Worm (Caenorhabditis elegans) whole organism, L3 larva: ENCODE data around the gene ZK669.3.
A peak's percentile ranks its signal among the peaks of the same experiment; 100 is the strongest.

ENCODE experiments used
- R02D3.7 ChIP-seq: fragments of 150-350 bp; optimal IDR thresholded peaks from 2 replicates; lab custom pipeline; 2014; ENCODE audit warnings: missing biosample characterization, missing genetic modification characterization
- aly-2 ChIP-seq: fragments of 150-350 bp; optimal IDR thresholded peaks from 2 replicates; lab custom pipeline; 2014; ENCODE audit warnings: missing biosample characterization, missing genetic modification characterization
- ama-1 ChIP-seq: fragments of 150-350 bp; optimal IDR thresholded peaks from 2 replicates; lab custom pipeline; 2018
- ceh-16 ChIP-seq: sonication (generic microtip); optimal IDR thresholded peaks from 2 replicates; lab custom pipeline; 2017; ENCODE audit warnings: missing biosample characterization, missing genetic modification characterization
- ceh-28 ChIP-seq: fragments of 150-350 bp; optimal IDR thresholded peaks from 2 replicates; lab custom pipeline; 2014; ENCODE audit warnings: missing biosample characterization, missing genetic modification reagents, missing genetic modification characterization
- ceh-82 ChIP-seq: fragments of 150-350 bp; optimal IDR thresholded peaks from 2 replicates; lab custom pipeline; 2014; ENCODE audit warnings: missing biosample characterization, missing genetic modification characterization
- daf-12 ChIP-seq: fragments of 150-350 bp; optimal IDR thresholded peaks from 2 replicates; lab custom pipeline; 2014; ENCODE audit warnings: missing biosample characterization, missing genetic modification reagents, missing genetic modification characterization
- egl-27 ChIP-seq: sonication (generic microtip); optimal IDR thresholded peaks from 4 replicates; lab custom pipeline; 2017; ENCODE audit warnings: missing biosample characterization, missing genetic modification reagents, missing genetic modification characterization
- egl-5 ChIP-seq: fragments of 150-350 bp; optimal IDR thresholded peaks from 2 replicates; lab custom pipeline; 2017; ENCODE audit warnings: missing biosample characterization, missing genetic modification reagents, missing genetic modification characterization, inconsistent platforms
- elt-1 ChIP-seq: fragments of 150-350 bp; optimal IDR thresholded peaks from 2 replicates; lab custom pipeline; 2014; ENCODE audit warnings: missing biosample characterization, missing genetic modification characterization
- elt-2 ChIP-seq: sonication (generic microtip); optimal IDR thresholded peaks from 2 replicates; lab custom pipeline; 2016; ENCODE audit warnings: missing genetic modification reagents, mild to moderate bottlenecking, missing genetic modification characterization, missing compliant biosample characterization
- elt-3 ChIP-seq, 3 experiments: fragments of 150-350 bp in 1 of 3; sonication (generic microtip) in 2 of 3; optimal IDR thresholded peaks; 2 replicates in 2 of 3; 4 replicates in 1 of 3; lab custom pipeline; 2014 to 2017; ENCODE audit warnings: missing biosample characterization in 3 of 3, missing genetic modification characterization in 3 of 3
- eor-1 ChIP-seq, 2 experiments: fragments of 150-350 bp; optimal IDR thresholded peaks; 2 replicates each; lab custom pipeline; 2014 to 2018; ENCODE audit warnings: missing biosample characterization in 2 of 2, missing genetic modification characterization in 2 of 2
- fkh-10 ChIP-seq: sonication (generic microtip); optimal IDR thresholded peaks from 2 replicates; lab custom pipeline; 2017; ENCODE audit warnings: missing biosample characterization, missing genetic modification reagents, missing genetic modification characterization
- fkh-2 ChIP-seq: fragments of 150-350 bp; optimal IDR thresholded peaks from 2 replicates; lab custom pipeline; 2014; ENCODE audit warnings: missing biosample characterization, missing genetic modification reagents, missing genetic modification characterization
- jun-1 ChIP-seq: fragments of 150-350 bp; optimal IDR thresholded peaks from 2 replicates; lab custom pipeline; 2014; ENCODE audit warnings: missing biosample characterization, missing genetic modification reagents, missing genetic modification characterization
- lin-39 ChIP-seq: fragments of 150-350 bp; optimal IDR thresholded peaks from 2 replicates; lab custom pipeline; 2018; ENCODE audit warnings: missing biosample characterization, missing genetic modification reagents, missing genetic modification characterization
- mdl-1 ChIP-seq: fragments of 150-350 bp; optimal IDR thresholded peaks from 2 replicates; lab custom pipeline; 2014; ENCODE audit warnings: missing biosample characterization, missing genetic modification characterization
- mml-1 ChIP-seq: fragments of 150-350 bp; sonication (generic microtip); optimal IDR thresholded peaks from 3 replicates; lab custom pipeline; 2014; ENCODE audit warnings: missing biosample characterization, missing genetic modification characterization
- nfya-1 ChIP-seq: sonication (generic microtip); optimal IDR thresholded peaks from 2 replicates; lab custom pipeline; 2017; ENCODE audit warnings: missing genetic modification characterization, mild to moderate bottlenecking, missing compliant biosample characterization, antibody characterized with exemption, moderate library complexity; ENCODE audit not compliant: insufficient read depth
- nhr-11 ChIP-seq: fragments of 150-350 bp; optimal IDR thresholded peaks from 2 replicates; lab custom pipeline; 2014; ENCODE audit warnings: missing biosample characterization, missing genetic modification characterization
- nhr-12 ChIP-seq: fragments of 150-350 bp; optimal IDR thresholded peaks from 2 replicates; lab custom pipeline; 2014; ENCODE audit warnings: missing biosample characterization, missing genetic modification characterization
- nhr-23 ChIP-seq: fragments of 150-350 bp; optimal IDR thresholded peaks from 2 replicates; lab custom pipeline; 2014; ENCODE audit warnings: missing biosample characterization, missing genetic modification reagents, missing genetic modification characterization
- nhr-25 ChIP-seq: sonication (generic microtip); optimal IDR thresholded peaks from 2 replicates; lab custom pipeline; 2017; ENCODE audit warnings: missing biosample characterization, missing genetic modification characterization
- nhr-28 ChIP-seq: fragments of 150-350 bp; optimal IDR thresholded peaks from 2 replicates; lab custom pipeline; 2014; ENCODE audit warnings: missing biosample characterization, missing genetic modification characterization
- nhr-43 ChIP-seq: sonication (generic microtip); optimal IDR thresholded peaks from 2 replicates; lab custom pipeline; 2016; ENCODE audit warnings: mild to moderate bottlenecking, missing genetic modification characterization, missing compliant biosample characterization; ENCODE audit not compliant: poor library complexity, severe bottlenecking
- nhr-67 ChIP-seq: fragments of 150-350 bp; optimal IDR thresholded peaks from 2 replicates; lab custom pipeline; 2014; ENCODE audit warnings: missing biosample characterization, missing genetic modification characterization
- nhr-76 ChIP-seq: fragments of 150-350 bp; sonication (generic microtip); optimal IDR thresholded peaks from 5 replicates; lab custom pipeline; 2014; ENCODE audit warnings: missing biosample characterization, missing genetic modification characterization
- pha-4 ChIP-seq: fragments of 150-350 bp; optimal IDR thresholded peaks from 2 replicates; lab custom pipeline; 2014; ENCODE audit warnings: missing biosample characterization, missing genetic modification reagents, missing genetic modification characterization
- pqm-1 ChIP-seq: fragments of 150-350 bp; optimal IDR thresholded peaks from 2 replicates; lab custom pipeline; 2017; ENCODE audit warnings: missing biosample characterization, missing genetic modification characterization, inconsistent platforms
- snpc-4 ChIP-seq: fragments of 150-350 bp; optimal IDR thresholded peaks from 2 replicates; lab custom pipeline; 2014; ENCODE audit warnings: missing biosample characterization, missing genetic modification characterization
- tbx-2 ChIP-seq: sonication (generic microtip); optimal IDR thresholded peaks from 2 replicates; lab custom pipeline; 2016; ENCODE audit warnings: mild to moderate bottlenecking, missing genetic modification characterization, missing compliant biosample characterization
- unc-62 ChIP-seq: fragments of 150-350 bp; sonication (generic microtip); optimal IDR thresholded peaks from 4 replicates; lab custom pipeline; 2014; ENCODE audit warnings: missing biosample characterization, missing genetic modification reagents, missing genetic modification characterization
- zag-1 ChIP-seq: fragments of 150-350 bp; optimal IDR thresholded peaks from 2 replicates; lab custom pipeline; 2014; ENCODE audit warnings: missing biosample characterization, missing genetic modification characterization
- ztf-11 ChIP-seq: fragments of 150-350 bp; optimal IDR thresholded peaks from 2 replicates; lab custom pipeline; 2014; ENCODE audit warnings: missing biosample characterization, missing genetic modification characterization

ZK669.3 gene

ce11 chrII:7946830-7947425 is 6.0 kb downstream of the ZK669.3 start, which contains the start of gene ZK669.5:
Gene ZK669.5, minus strand, starts transcription at chrII:7946880.
- TF ChIP-seq ama-1 (lab: Kevin White, UChicago) (no peak), ztf-11 (tag; lab: Kevin White, UChicago) (no peak), ceh-28 (tag; lab: Kevin White, UChicago) (no peak), ceh-82 (no peak), zag-1 (no peak), eor-1 (tag; optimal IDR thresholded peaks at IDR 0.05; lab: Kevin White, UChicago) (no peak), elt-2 (no peak), nfya-1 (no peak), R02D3.7 (tag; lab: Kevin White, UChicago) (no peak), nhr-67 (tag; lab: Kevin White, UChicago) (no peak), tbx-2 (no peak), aly-2 (no peak), fkh-10 (GFP tag; lab: Kevin White, UChicago) (no peak), jun-1 (tag; lab: Kevin White, UChicago) (no peak)
- TF ChIP-seq, all 47 proteins: peak for 0

DNA sequence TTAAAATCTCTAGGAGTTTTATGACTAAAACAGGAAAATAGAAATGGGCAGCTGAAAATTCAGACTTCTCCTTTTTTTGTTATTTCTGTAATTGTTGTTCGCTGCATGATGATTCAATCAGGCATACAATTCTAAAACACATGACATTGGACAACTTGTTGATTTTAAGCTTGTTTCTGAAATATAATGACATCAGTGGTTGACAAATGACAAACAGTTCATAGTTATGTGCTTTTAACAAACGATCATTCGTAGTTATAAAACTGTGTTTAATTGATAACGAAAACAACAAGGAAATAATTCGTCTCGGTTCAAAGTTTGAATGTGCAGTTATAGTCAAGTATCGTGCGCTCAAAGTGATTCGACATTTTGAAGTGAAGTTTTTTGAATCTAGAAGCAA is 7.3 kb downstream of the ZK669.3 start:
- TF ChIP-seq snpc-4 (tag; lab: Kevin White, UChicago), result no peak
- TF ChIP-seq ceh-82, result no peak
- peak; percentile 49 for TF ChIP-seq pqm-1 (tag; lab: Kevin White, UChicago)

- TF ChIP-seq elt-1 (tag; lab: Kevin White, UChicago) (no peak), mdl-1 (tag; lab: Kevin White, UChicago) (no peak), nhr-76 (tag; lab: Kevin White, UChicago) (no peak), ceh-16 (tag; lab: Kevin White, UChicago) (no peak), elt-3 (tag; optimal IDR thresholded peaks at IDR 0.05; lab: Kevin White, UChicago) (no peak), lin-39 (no peak), zag-1 (no peak), egl-27 (tag; lab: Kevin White, UChicago) (no peak), nhr-12 (no peak), nhr-43 (tag; lab: Kevin White, UChicago) (no peak), tbx-2 (no peak)
- TF ChIP-seq, all 47 proteins: peak for 0
Measured at ce11 chrII:7955548-7955947, 14.6 kb downstream of the ZK669.3 start.

DNA sequence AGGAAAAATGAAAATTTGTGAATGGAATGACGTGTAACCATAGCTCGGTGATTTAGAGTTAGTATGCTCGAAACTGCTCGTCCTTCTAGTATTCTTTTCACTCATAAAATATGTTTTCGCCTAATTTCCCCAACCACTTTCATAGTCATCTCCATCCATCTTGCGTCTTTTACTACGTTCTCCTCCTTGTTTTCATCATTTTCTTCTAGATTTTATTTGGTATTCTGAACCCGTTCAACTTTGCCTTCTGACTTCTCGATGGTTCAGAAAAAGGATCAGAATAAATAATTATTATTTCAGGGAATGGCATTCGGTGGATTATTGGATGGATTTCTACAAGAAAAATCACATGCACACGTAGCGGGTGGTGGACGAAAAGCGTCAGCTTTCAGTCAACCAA is 17.6 kb downstream of the ZK669.3 start, which contains the start of gene C04H4.1:
Gene C04H4.1, plus strand, starts transcription at position 301 of the 400 bp plus-strand sequence.
- TF ChIP-seq nhr-28 (no peak), nhr-23 (tag; lab: Kevin White, UChicago) (no peak), tbx-2 (no peak), unc-62 (GFP tag; lab: Kevin White, UChicago) (no peak), pqm-1 (tag; lab: Kevin White, UChicago) (no peak), nhr-11 (tag; lab: Kevin White, UChicago) (no peak), snpc-4 (tag; lab: Kevin White, UChicago) (no peak), nhr-43 (tag; lab: Kevin White, UChicago) (no peak), lin-39 (no peak), nhr-76 (tag; lab: Kevin White, UChicago) (no peak), elt-1 (tag; lab: Kevin White, UChicago) (no peak), egl-5 (tag; lab: Kevin White, UChicago) (no peak), jun-1 (tag; lab: Kevin White, UChicago) (no peak), daf-12 (no peak)
- TF ChIP-seq, all 47 proteins: peak for 0

- TF ChIP-seq jun-1 (tag; lab: Kevin White, UChicago), result no peak
- TF ChIP-seq, all 47 proteins: peak for 0
Measured at ce11 chrII:7962181-7962580, 21.2 kb downstream of the ZK669.3 start.

ce11 chrII:7968393-7968792 is 27.4 kb downstream of the ZK669.3 start:
- TF ChIP-seq nhr-25 (tag; lab: Kevin White, UChicago) (no peak), nhr-11 (tag; lab: Kevin White, UChicago) (no peak), eor-1 (tag; optimal IDR thresholded peaks at IDR 0.05; lab: Kevin White, UChicago) (no peak), ceh-16 (tag; lab: Kevin White, UChicago) (no peak), lin-39 (no peak), fkh-2 (no peak), R02D3.7 (tag; lab: Kevin White, UChicago) (no peak), fkh-10 (GFP tag; lab: Kevin White, UChicago) (no peak), aly-2 (no peak), mml-1 (tag; lab: Kevin White, UChicago) (no peak), unc-62 (GFP tag; lab: Kevin White, UChicago) (no peak), ceh-82 (no peak), elt-2 (no peak), pha-4 (tag; lab: Kevin White, UChicago) (no peak)
